Worm (Caenorhabditis elegans) whole organism, L2 larva: ENCODE data around the gene maph-9.

Experiments used
- C34F6.9 ChIP-seq: fragments of 150-350 bp; optimal IDR thresholded peaks from 2 replicates; lab custom pipeline; 2014; ENCODE audit warnings: missing biosample characterization, missing genetic modification characterization
- F13H6.1 ChIP-seq: sonication (generic microtip); optimal IDR thresholded peaks from 2 replicates; lab custom pipeline; 2016; ENCODE audit warnings: missing genetic modification characterization, missing compliant biosample characterization
- alr-1 ChIP-seq: fragments of 150-350 bp; optimal IDR thresholded peaks from 2 replicates; lab custom pipeline; 2014; ENCODE audit warnings: missing biosample characterization, missing genetic modification characterization
- aly-2 ChIP-seq: fragments of 150-350 bp; optimal IDR thresholded peaks from 2 replicates; lab custom pipeline; 2014; ENCODE audit warnings: missing biosample characterization, missing genetic modification characterization
- ama-1 ChIP-seq: fragments of 150-350 bp; optimal IDR thresholded peaks from 2 replicates; lab custom pipeline; 2018; ENCODE audit warnings: inconsistent platforms
- blmp-1 ChIP-seq: sonication (generic microtip); optimal IDR thresholded peaks from 2 replicates; lab custom pipeline; 2017; ENCODE audit warnings: missing genetic modification characterization, mild to moderate bottlenecking, missing compliant biosample characterization, antibody characterized with exemption, moderate library complexity; ENCODE audit not compliant: insufficient read depth
- crh-2 ChIP-seq: sonication (generic microtip); optimal IDR thresholded peaks from 2 replicates; lab custom pipeline; 2017; ENCODE audit warnings: missing biosample characterization, missing genetic modification characterization
- dmd-4 ChIP-seq: sonication (generic microtip); optimal IDR thresholded peaks from 2 replicates; lab custom pipeline; 2017; ENCODE audit warnings: missing biosample characterization, missing genetic modification characterization
- elt-1 ChIP-seq: fragments of 150-350 bp; optimal IDR thresholded peaks from 2 replicates; lab custom pipeline; 2014; ENCODE audit warnings: missing biosample characterization, missing genetic modification characterization
- elt-3 ChIP-seq: sonication (generic microtip); optimal IDR thresholded peaks from 2 replicates; lab custom pipeline; 2017; ENCODE audit warnings: missing biosample characterization, missing genetic modification characterization
- fos-1 ChIP-seq: fragments of 150-350 bp; optimal IDR thresholded peaks from 2 replicates; lab custom pipeline; 2014; ENCODE audit warnings: missing biosample characterization, missing genetic modification characterization
- lin-11 ChIP-seq: fragments of 150-350 bp; sonication (generic microtip); optimal IDR thresholded peaks from 2 replicates; lab custom pipeline; 2014; ENCODE audit warnings: missing biosample characterization, missing genetic modification characterization, inconsistent platforms, mixed read lengths
- lin-13 ChIP-seq: fragments of 150-350 bp; optimal IDR thresholded peaks from 2 replicates; lab custom pipeline; 2014; ENCODE audit warnings: missing biosample characterization, missing genetic modification reagents, missing genetic modification characterization
- lsy-2 ChIP-seq, 2 experiments: fragments of 150-350 bp in 1 of 2; sonication (generic microtip) in 1 of 2; optimal IDR thresholded peaks; 2 replicates each; lab custom pipeline; 2014 to 2017; ENCODE audit warnings: missing biosample characterization in 2 of 2, missing genetic modification characterization in 2 of 2
- mab-5 ChIP-seq: fragments of 150-350 bp; optimal IDR thresholded peaks from 2 replicates; lab custom pipeline; 2014; ENCODE audit warnings: missing biosample characterization, missing genetic modification characterization
- mbf-1 ChIP-seq: sonication (generic microtip); optimal IDR thresholded peaks from 2 replicates; lab custom pipeline; 2017; ENCODE audit warnings: missing biosample characterization, missing genetic modification characterization
- mdl-1 ChIP-seq, 2 experiments: fragments of 150-350 bp in 1 of 2; sonication (generic microtip) in 1 of 2; optimal IDR thresholded peaks; 2 replicates each; lab custom pipeline; 2017; ENCODE audit warnings: missing biosample characterization in 2 of 2, missing genetic modification characterization in 2 of 2
- nhr-11 ChIP-seq: fragments of 150-350 bp; optimal IDR thresholded peaks from 2 replicates; lab custom pipeline; 2014; ENCODE audit warnings: missing biosample characterization, missing genetic modification characterization
- nhr-129 ChIP-seq: fragments of 150-350 bp; optimal IDR thresholded peaks from 2 replicates; lab custom pipeline; 2014; ENCODE audit warnings: missing biosample characterization, missing genetic modification characterization
- nhr-21 ChIP-seq: fragments of 150-350 bp; optimal IDR thresholded peaks from 2 replicates; lab custom pipeline; 2014; ENCODE audit warnings: missing biosample characterization, missing genetic modification characterization
- nhr-23 ChIP-seq: fragments of 150-350 bp; optimal IDR thresholded peaks from 2 replicates; lab custom pipeline; 2014; ENCODE audit warnings: missing biosample characterization, missing genetic modification reagents, missing genetic modification characterization
- nhr-237 ChIP-seq: fragments of 150-350 bp; optimal IDR thresholded peaks from 2 replicates; lab custom pipeline; 2014; ENCODE audit warnings: missing biosample characterization, missing genetic modification characterization
- nhr-25 ChIP-seq: fragments of 150-350 bp; sonication (generic microtip); optimal IDR thresholded peaks from 3 replicates; lab custom pipeline; 2014; ENCODE audit warnings: missing biosample characterization, missing genetic modification characterization
- nhr-6 ChIP-seq: fragments of 150-350 bp; optimal IDR thresholded peaks from 2 replicates; lab custom pipeline; 2014; ENCODE audit warnings: missing biosample characterization, missing genetic modification characterization
- sem-4 ChIP-seq: fragments of 150-350 bp; optimal IDR thresholded peaks from 2 replicates; lab custom pipeline; 2014; ENCODE audit warnings: missing biosample characterization, missing genetic modification reagents, missing genetic modification characterization
- skn-1 ChIP-seq: sonication (generic microtip); optimal IDR thresholded peaks from 2 replicates; lab custom pipeline; 2017; ENCODE audit warnings: missing biosample characterization, missing genetic modification characterization
- sma-3 ChIP-seq: sonication (generic microtip); optimal IDR thresholded peaks from 2 replicates; lab custom pipeline; 2016; ENCODE audit warnings: missing genetic modification reagents, missing genetic modification characterization, missing compliant biosample characterization
- sma-9 ChIP-seq, 2 experiments: fragments of 150-350 bp in 1 of 2; sonication (generic microtip) in 1 of 2; optimal IDR thresholded peaks; 2 replicates each; lab custom pipeline; 2014 to 2016; ENCODE audit warnings: missing genetic modification characterization in 2 of 2, mild to moderate bottlenecking in 1 of 2, missing biosample characterization in 1 of 2, missing compliant biosample characterization in 1 of 2, missing genetic modification reagents in 1 of 2, moderate library complexity in 1 of 2
- unc-39 ChIP-seq: fragments of 150-350 bp; optimal IDR thresholded peaks from 2 replicates; lab custom pipeline; 2014; ENCODE audit warnings: missing biosample characterization, missing genetic modification characterization
- unc-55 ChIP-seq: fragments of 150-350 bp; sonication (generic microtip); optimal IDR thresholded peaks from 3 replicates; lab custom pipeline; 2014; ENCODE audit warnings: missing biosample characterization, missing genetic modification reagents, missing genetic modification characterization
- unc-62 ChIP-seq: fragments of 150-350 bp; optimal IDR thresholded peaks from 2 replicates; lab custom pipeline; 2014; ENCODE audit warnings: missing biosample characterization, missing genetic modification reagents, missing genetic modification characterization

maph-9 gene

ce11 chrIV:7166553-7166952 is 10.1 kb downstream of the maph-9 start, which contains the start of gene C42D4.18:
Gene C42D4.18 (plus strand): TSS chrIV:7166783.
- TF ChIP-seq sem-4 (tag; lab: Kevin White, UChicago) (no peak), C34F6.9 (peak; percentile 62), crh-2 (tag; lab: Kevin White, UChicago) (no peak), sma-9 (GFP tag; optimal IDR thresholded peaks at IDR 0.05; lab: Kevin White, UChicago) (peak; percentile 36), sma-9 (tag; optimal IDR thresholded peaks at IDR 0.05; lab: Kevin White, UChicago) (no peak), mdl-1 (tag; optimal IDR thresholded peaks at IDR 0.05; lab: Kevin White, UChicago) (peak in 1 of 2 experiments; percentile 37), unc-55 (GFP tag; lab: Kevin White, UChicago) (peak; percentile 55), lsy-2 (tag; optimal IDR thresholded peaks at IDR 0.05; lab: Kevin White, UChicago) (peak in 1 of 2 experiments; percentile 48), nhr-129 (tag; lab: Kevin White, UChicago) (peak; percentile 26)

- peak; percentile 1 for TF ChIP-seq lin-13 (GFP tag; lab: Kevin White, UChicago)
- TF ChIP-seq crh-2 (tag; lab: Kevin White, UChicago) = peak; percentile 43
- peak; percentile 5 for TF ChIP-seq sma-3 (GFP tag; lab: Kevin White, UChicago)
- peak; percentile 70 for TF ChIP-seq C34F6.9
- TF ChIP-seq nhr-129 (tag; lab: Kevin White, UChicago) = peak; percentile 0
- peak; percentile 31 for TF ChIP-seq unc-55 (GFP tag; lab: Kevin White, UChicago)
- no peak for TF ChIP-seq fos-1 (tag; lab: Kevin White, UChicago)
- no peak for TF ChIP-seq mdl-1 (tag; optimal IDR thresholded peaks at IDR 0.05; lab: Kevin White, UChicago)
- no peak for TF ChIP-seq lin-11 (tag; lab: Kevin White, UChicago)
- TF ChIP-seq, all 48 proteins: peak for 6
Measured at ce11 chrIV:7167983-7168760, 11.7 kb downstream of the maph-9 start, which contains the start of gene skr-16. Gene skr-16 (plus strand): TSS chrIV:7168710.

ce11 chrIV:7171222-7171621 is 14.8 kb downstream of the maph-9 start, which contains the start of gene str-220:
Gene str-220 (minus strand): TSS chrIV:7171322.
- no peak for TF ChIP-seq nhr-237 (tag; lab: Kevin White, UChicago)
- no peak for TF ChIP-seq nhr-129 (tag; lab: Kevin White, UChicago)
- no peak for TF ChIP-seq aly-2
- no peak for TF ChIP-seq unc-39 (tag; lab: Kevin White, UChicago)
- TF ChIP-seq lin-11 (tag; lab: Kevin White, UChicago) = no peak
- TF ChIP-seq mbf-1 (tag; lab: Kevin White, UChicago) = no peak
- no peak for TF ChIP-seq nhr-23 (tag; lab: Kevin White, UChicago)
- no peak for TF ChIP-seq elt-1 (tag; lab: Kevin White, UChicago)
- no peak for TF ChIP-seq F13H6.1
- TF ChIP-seq alr-1 (tag; lab: Kevin White, UChicago) = no peak
- TF ChIP-seq blmp-1 (tag; lab: Kevin White, UChicago) = no peak
- no peak for TF ChIP-seq sem-4 (tag; lab: Kevin White, UChicago)
- no peak for TF ChIP-seq unc-62
- TF ChIP-seq crh-2 (tag; lab: Kevin White, UChicago) = no peak
- no peak for TF ChIP-seq skn-1 (tag; lab: Kevin White, UChicago)
- no peak for TF ChIP-seq mab-5 (tag; lab: Kevin White, UChicago)
- no peak for TF ChIP-seq nhr-21 (tag; lab: Kevin White, UChicago)
- TF ChIP-seq mdl-1 (tag; optimal IDR thresholded peaks at IDR 0.05; lab: Kevin White, UChicago) = no peak
- TF ChIP-seq ama-1 = no peak

ce11 chrIV:7173489-7173888 is 17.1 kb downstream of the maph-9 start, which contains the start of gene str-1:
Gene str-1 (plus strand): TSS chrIV:7173789.
- TF ChIP-seq dmd-4 (tag; lab: Kevin White, UChicago) (no peak), mab-5 (tag; lab: Kevin White, UChicago) (no peak), skn-1 (tag; lab: Kevin White, UChicago) (no peak), ama-1 (no peak), F13H6.1 (no peak), nhr-6 (tag; lab: Kevin White, UChicago) (no peak), sem-4 (tag; lab: Kevin White, UChicago) (no peak), nhr-11 (tag; lab: Kevin White, UChicago) (no peak), elt-3 (no peak), nhr-237 (tag; lab: Kevin White, UChicago) (no peak), nhr-25 (tag; lab: Kevin White, UChicago) (no peak), nhr-21 (tag; lab: Kevin White, UChicago) (no peak)
